Worm (Caenorhabditis elegans) whole organism, midembryonic: ENCODE measurements around the gene acr-21.

Experiments
- cog-1 ChIP-seq: sonication (generic microtip); optimal IDR thresholded peaks from 2 replicates; lab custom pipeline; 2016; ENCODE audit warnings: missing genetic modification characterization, missing compliant biosample characterization
- flt-1 ChIP-seq: fragments of 200-800 bp; sonication (Bioruptor generic); IDR thresholded peaks from 2 replicates; pipeline ENCODE4 v1.3.6; 2022; ENCODE audit warnings: missing genetic modification characterization, missing compliant biosample characterization
- klf-2 ChIP-seq: fragments of 200-800 bp; sonication (Bioruptor generic); conservative IDR thresholded peaks from 2 replicates; pipeline ENCODE4 v1.3.6; 2022; ENCODE audit warnings: missing genetic modification reagents, missing genetic modification characterization, missing compliant biosample characterization
- ref-1 ChIP-seq: fragments of 200-800 bp; sonication (Bioruptor generic); conservative IDR thresholded peaks from 2 replicates; pipeline ENCODE4 v1.3.6; 2022; ENCODE audit warnings: missing genetic modification reagents, missing genetic modification characterization, missing compliant biosample characterization
- ztf-23 ChIP-seq: fragments of 200-800 bp; sonication (Bioruptor generic); IDR thresholded peaks from 2 replicates; pipeline ENCODE4 v1.3.6; 2022; ENCODE audit warnings: missing genetic modification reagents, missing genetic modification characterization, missing compliant biosample characterization
- ztf-29 ChIP-seq: fragments of 200-800 bp; sonication (Bioruptor generic); IDR thresholded peaks from 2 replicates; pipeline ENCODE4 v1.3.6; 2022; ENCODE audit warnings: missing genetic modification reagents, missing genetic modification characterization, missing compliant biosample characterization

ce11 chrIII:6601073-6601472, 19.4 kb downstream of the acr-21 start, which contains the start of gene let-765:
- TF ChIP-seq klf-2 (GFP tag; lab: Robert Waterston, UW) (no peak), ztf-23 (no peak), ref-1 (GFP tag; lab: Robert Waterston, UW) (no peak), cog-1 (tag; lab: Kevin White, UChicago) (no peak), ztf-29 (no peak), flt-1 (GFP tag; lab: Robert Waterston, UW) (no peak)
